Worm (Caenorhabditis elegans) whole organism, L1 larva: ENCODE data around the gene cmd-1.

ENCODE experiments used
- C04F5.9 ChIP-seq: sonication (generic microtip); optimal IDR thresholded peaks from 2 replicates; lab custom pipeline; 2016; ENCODE audit warnings: missing genetic modification characterization, missing compliant biosample characterization
- C34B4.2 ChIP-seq: sonication (generic microtip); optimal IDR thresholded peaks from 2 replicates; lab custom pipeline; 2017; ENCODE audit warnings: mild to moderate bottlenecking, missing genetic modification characterization, missing compliant biosample characterization
- Y116A8C.19 ChIP-seq: sonication (generic microtip); optimal IDR thresholded peaks from 2 replicates; lab custom pipeline; 2016; ENCODE audit warnings: missing compliant biosample characterization, missing genetic modification characterization, borderline replicate concordance
- blmp-1 ChIP-seq: fragments of 150-350 bp; optimal IDR thresholded peaks from 2 replicates; lab custom pipeline; 2014; ENCODE audit warnings: missing biosample characterization, missing genetic modification characterization
- ceh-82 ChIP-seq, 3 experiments: fragments of 150-350 bp in 1 of 3; sonication (generic microtip) in 2 of 3; optimal IDR thresholded peaks; 2 replicates each; lab custom pipeline; 2014 to 2017; ENCODE audit warnings: missing biosample characterization in 3 of 3, missing genetic modification characterization in 3 of 3
- ceh-88 ChIP-seq: fragments of 200-800 bp; sonication (Bioruptor generic); IDR thresholded peaks from 2 replicates; pipeline ENCODE4 v1.3.6; 2022; ENCODE audit warnings: missing genetic modification characterization, missing compliant biosample characterization
- dpl-1 ChIP-seq, 3 experiments: fragments of 150-350 bp in 2 of 3; sonication (generic microtip) in 1 of 3; optimal IDR thresholded peaks; 2 replicates each; lab custom pipeline; 2014 to 2017; ENCODE audit warnings: missing biosample characterization in 3 of 3, missing genetic modification characterization in 3 of 3, missing genetic modification reagents in 3 of 3
- efl-1 ChIP-seq, 4 experiments: fragments of 150-350 bp; optimal IDR thresholded peaks in 3 of 4; peaks in 1 of 4; 1 replicate in 1 of 4; 2 replicates in 3 of 4; lab custom pipeline; 2014; ENCODE audit warnings: missing biosample characterization in 2 of 4, missing genetic modification characterization in 2 of 4, missing genetic modification reagents in 2 of 4
- egl-13 ChIP-seq: sonication (generic microtip); optimal IDR thresholded peaks from 2 replicates; lab custom pipeline; 2016; ENCODE audit warnings: missing genotype, missing genetic modification reagents, missing genetic modification characterization, missing compliant biosample characterization
- egl-27 ChIP-seq, 2 experiments: fragments of 150-350 bp in 1 of 2; sonication (generic microtip); optimal IDR thresholded peaks; 3 replicates each; lab custom pipeline; 2017 to 2018; ENCODE audit warnings: missing biosample characterization in 2 of 2, missing genetic modification characterization in 2 of 2, missing genetic modification reagents in 2 of 2
- elt-2 ChIP-seq: sonication (generic microtip); optimal IDR thresholded peaks from 2 replicates; lab custom pipeline; 2016; ENCODE audit warnings: missing genetic modification characterization, mild to moderate bottlenecking, inconsistent platforms, missing compliant biosample characterization, missing genetic modification reagents
- elt-3 ChIP-seq, 6 experiments: fragments of 150-350 bp in 1 of 6; sonication (generic microtip); optimal IDR thresholded peaks; 2 replicates each; lab custom pipeline; 2017 to 2018; ENCODE audit warnings: missing biosample characterization in 6 of 6, missing genetic modification characterization in 6 of 6, inconsistent platforms in 1 of 6
- ets-5 ChIP-seq: fragments of 200-800 bp; sonication (Bioruptor generic); IDR thresholded peaks from 2 replicates; pipeline ENCODE4 v1.3.6; 2022; ENCODE audit warnings: missing genetic modification characterization, missing compliant biosample characterization
- grh-1 ChIP-seq: fragments of 200-800 bp; sonication (Bioruptor generic); IDR thresholded peaks from 2 replicates; pipeline ENCODE4 v1.3.6; 2022; ENCODE audit warnings: missing genetic modification reagents, missing genetic modification characterization, missing compliant biosample characterization
- hlh-17 ChIP-seq: fragments of 200-800 bp; sonication (Bioruptor generic); optimal IDR thresholded peaks from 2 replicates; lab custom pipeline; 2018; ENCODE audit warnings: missing genetic modification characterization, mild to moderate bottlenecking, missing compliant biosample characterization, moderate library complexity, borderline replicate concordance
- hpl-2 ChIP-seq: fragments of 150-350 bp; optimal IDR thresholded peaks from 2 replicates; lab custom pipeline; 2014; ENCODE audit warnings: missing biosample characterization, missing genetic modification reagents, missing genetic modification characterization
- irx-1 ChIP-seq: sonication (generic microtip); optimal IDR thresholded peaks from 2 replicates; lab custom pipeline; 2016; ENCODE audit warnings: missing genetic modification characterization, missing compliant biosample characterization
- jun-1 ChIP-seq: fragments of 150-350 bp; optimal IDR thresholded peaks from 2 replicates; lab custom pipeline; 2014; ENCODE audit warnings: missing biosample characterization, missing genetic modification reagents, missing genetic modification characterization
- lin-14 ChIP-seq: fragments of 200-800 bp; sonication (Bioruptor generic); optimal IDR thresholded peaks from 2 replicates; lab custom pipeline; 2018; ENCODE audit warnings: mild to moderate bottlenecking, missing genetic modification characterization, moderate library complexity, missing compliant biosample characterization
- lin-35 ChIP-seq, 2 experiments: fragments of 150-350 bp; optimal IDR thresholded peaks; 2 replicates each; lab custom pipeline; 2014; ENCODE audit warnings: missing biosample characterization in 2 of 2, missing genetic modification characterization in 2 of 2, missing genetic modification reagents in 2 of 2
- lin-39 ChIP-seq: fragments of 150-350 bp; optimal IDR thresholded peaks from 2 replicates; lab custom pipeline; 2014; ENCODE audit warnings: missing biosample characterization, missing genetic modification reagents, missing genetic modification characterization
- lsy-2 ChIP-seq, 2 experiments: fragments of 150-350 bp; optimal IDR thresholded peaks; 2 replicates each; lab custom pipeline; 2014; ENCODE audit warnings: missing biosample characterization in 2 of 2, missing genetic modification characterization in 2 of 2
- nhr-11 ChIP-seq: fragments of 150-350 bp; optimal IDR thresholded peaks from 2 replicates; lab custom pipeline; 2014; ENCODE audit warnings: missing biosample characterization, missing genetic modification characterization
- nhr-20 ChIP-seq: sonication (generic microtip); optimal IDR thresholded peaks from 2 replicates; lab custom pipeline; 2016; ENCODE audit warnings: mild to moderate bottlenecking, missing genetic modification characterization, missing compliant biosample characterization
- nhr-237 ChIP-seq: fragments of 150-350 bp; optimal IDR thresholded peaks from 2 replicates; lab custom pipeline; 2014; ENCODE audit warnings: missing biosample characterization, missing genetic modification characterization
- nhr-28 ChIP-seq: fragments of 150-350 bp; optimal IDR thresholded peaks from 2 replicates; lab custom pipeline; 2014; ENCODE audit warnings: missing biosample characterization, missing genetic modification characterization
- nhr-84 ChIP-seq: sonication (generic microtip); optimal IDR thresholded peaks from 2 replicates; lab custom pipeline; 2017; ENCODE audit warnings: missing biosample characterization, missing genetic modification characterization
- pag-3 ChIP-seq: sonication (generic microtip); optimal IDR thresholded peaks from 2 replicates; lab custom pipeline; 2017; ENCODE audit warnings: missing genetic modification characterization, mild to moderate bottlenecking, missing compliant biosample characterization, antibody characterized with exemption, borderline replicate concordance; ENCODE audit not compliant: insufficient read depth
- pqm-1 ChIP-seq: sonication (generic microtip); optimal IDR thresholded peaks from 3 replicates; lab custom pipeline; 2017; ENCODE audit warnings: missing biosample characterization, missing genetic modification characterization
- skn-1 ChIP-seq: fragments of 150-350 bp; optimal IDR thresholded peaks from 2 replicates; lab custom pipeline; 2014; ENCODE audit warnings: missing biosample characterization, missing genetic modification characterization
- sox-4 ChIP-seq: sonication (generic microtip); optimal IDR thresholded peaks from 2 replicates; lab custom pipeline; 2016; ENCODE audit warnings: missing genetic modification characterization, missing compliant biosample characterization
- sup-37 ChIP-seq: fragments of 200-800 bp; sonication (Bioruptor generic); optimal IDR thresholded peaks from 2 replicates; lab custom pipeline; 2018; ENCODE audit warnings: mild to moderate bottlenecking, missing genetic modification characterization, missing compliant biosample characterization
- swsn-7 ChIP-seq: sonication (generic microtip); optimal IDR thresholded peaks from 2 replicates; lab custom pipeline; 2016; ENCODE audit warnings: missing genetic modification characterization, missing compliant biosample characterization
- tlp-1 ChIP-seq: fragments of 150-350 bp; optimal IDR thresholded peaks from 2 replicates; lab custom pipeline; 2014; ENCODE audit warnings: missing biosample characterization, missing genetic modification characterization
- unc-130 ChIP-seq: fragments of 150-350 bp; optimal IDR thresholded peaks from 2 replicates; lab custom pipeline; 2017; ENCODE audit warnings: missing biosample characterization, missing genetic modification characterization, inconsistent platforms
- unc-98 ChIP-seq: fragments of 200-800 bp; sonication (Bioruptor generic); IDR thresholded peaks from 2 replicates; pipeline ENCODE4 v1.3.6; 2022; ENCODE audit warnings: missing genetic modification characterization, missing compliant biosample characterization

The cmd-1 gene

ce11 chrV:1160716-1161115 is 4.6 kb downstream of the cmd-1 start:
- TF ChIP-seq C04F5.9 (tag; lab: Kevin White, UChicago): no peak
- no peak for TF ChIP-seq unc-98
- TF ChIP-seq elt-2: no peak
- TF ChIP-seq nhr-11 (tag; lab: Kevin White, UChicago): no peak
- no peak for TF ChIP-seq ets-5 (GFP tag; lab: Robert Waterston, UW)
- no peak for TF ChIP-seq skn-1 (tag; lab: Kevin White, UChicago)
- TF ChIP-seq pag-3 (tag; lab: Kevin White, UChicago): no peak
- no peak for TF ChIP-seq hlh-17 (GFP tag; lab: Kevin White, UChicago)
- no peak for TF ChIP-seq lsy-2 (tag; optimal IDR thresholded peaks at IDR 0.05; lab: Kevin White, UChicago)
- no peak for TF ChIP-seq jun-1
- no peak for TF ChIP-seq Y116A8C.19 (tag; lab: Kevin White, UChicago)

- no peak for TF ChIP-seq ceh-82 (tag; optimal IDR thresholded peaks at IDR 0.05; lab: Kevin White, UChicago)
- TF ChIP-seq blmp-1: peak; percentile 33
Measured at ce11 chrV:1164196-1164691, 8.2 kb downstream of the cmd-1 start, which contains the start of gene T21H3.5. Gene T21H3.5, minus strand, starts transcription at chrV:1164293.

DNA sequence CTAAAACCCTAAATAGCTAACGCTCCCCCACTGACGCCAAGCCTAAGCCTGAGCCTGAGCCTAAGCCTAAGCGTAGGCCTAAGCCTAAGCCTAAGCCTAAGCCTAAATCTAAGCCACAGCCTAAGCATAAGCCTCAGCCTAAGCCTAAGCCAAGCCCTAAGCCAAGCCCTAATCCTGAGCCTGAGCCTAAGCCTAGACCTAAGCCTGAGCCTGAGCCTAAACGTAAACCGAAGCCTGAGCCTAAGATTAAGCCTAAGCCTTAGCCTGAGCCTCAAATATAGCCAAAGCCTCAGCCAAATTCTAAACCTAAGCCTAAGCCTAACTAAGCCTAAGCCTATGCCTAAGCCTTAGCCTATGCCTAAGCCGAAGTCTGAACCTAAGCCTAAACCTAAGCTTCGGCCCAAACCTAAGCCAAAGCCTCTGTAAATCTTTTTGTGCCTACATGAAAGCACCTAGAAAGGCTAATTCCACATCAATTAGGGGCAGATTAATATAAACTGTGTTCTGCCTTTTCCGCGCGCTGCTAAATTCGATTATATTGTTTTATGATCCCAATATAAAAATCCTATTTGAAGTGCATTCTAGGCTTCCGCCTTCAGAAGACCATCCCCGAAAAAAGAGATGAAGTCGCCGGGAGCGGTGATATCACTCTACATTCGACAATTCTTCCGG is 9.2 kb downstream of the cmd-1 start, which contains the start of gene ptr-16:
TSS of gene ptr-16 (plus strand) at position 622 of the 672 bp plus-strand sequence.
- TF ChIP-seq C34B4.2 (no peak), nhr-237 (tag; lab: Kevin White, UChicago) (no peak), swsn-7 (tag; lab: Kevin White, UChicago) (no peak), irx-1 (tag; lab: Kevin White, UChicago) (no peak), pqm-1 (tag; lab: Kevin White, UChicago) (no peak), elt-2 (no peak), dpl-1 (GFP tag; optimal IDR thresholded peaks at IDR 0.05; lab: Kevin White, UChicago) (no peak), sup-37 (GFP tag; lab: Kevin White, UChicago) (no peak)

DNA sequence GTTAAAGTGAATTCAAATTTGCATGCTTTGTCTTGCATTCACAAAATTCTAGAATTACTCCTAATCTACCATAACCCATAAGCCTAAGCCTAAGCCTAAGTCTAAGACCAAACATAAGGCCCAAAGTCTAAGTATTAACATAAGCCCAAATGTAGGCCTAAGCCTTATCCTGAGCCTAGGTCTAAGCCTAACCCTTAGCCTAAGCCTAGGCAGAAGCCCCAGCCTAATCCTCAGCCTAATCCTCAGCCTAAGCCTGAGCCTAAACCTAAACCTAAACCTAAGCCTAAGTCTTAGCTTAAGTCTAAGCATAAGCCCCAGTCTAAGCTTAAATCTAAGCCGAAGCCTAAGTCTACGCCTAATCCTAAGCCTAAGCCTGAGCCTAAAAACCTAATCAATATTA is 14.5 kb downstream of the cmd-1 start:
- TF ChIP-seq lin-14: no peak
- no peak for TF ChIP-seq egl-13 (tag; lab: Kevin White, UChicago)
- TF ChIP-seq nhr-20 (tag; lab: Kevin White, UChicago): no peak
- no peak for TF ChIP-seq tlp-1 (tag; lab: Kevin White, UChicago)
- no peak for TF ChIP-seq lin-39 (tag; lab: Kevin White, UChicago)
- no peak for TF ChIP-seq ceh-88
- TF ChIP-seq jun-1: no peak
- no peak for TF ChIP-seq nhr-28
- no peak for TF ChIP-seq elt-3 (tag; optimal IDR thresholded peaks at IDR 0.05; lab: Kevin White, UChicago)
- no peak for TF ChIP-seq nhr-84 (tag; lab: Kevin White, UChicago)
- no peak for TF ChIP-seq unc-130 (tag; lab: Kevin White, UChicago)
- no peak for TF ChIP-seq sox-4 (tag; lab: Kevin White, UChicago)
- TF ChIP-seq ets-5 (GFP tag; lab: Robert Waterston, UW): no peak
- no peak for TF ChIP-seq egl-27 (tag; optimal IDR thresholded peaks at IDR 0.05; lab: Kevin White, UChicago)
- no peak for TF ChIP-seq grh-1 (GFP tag; lab: Robert Waterston, UW)

DNA sequence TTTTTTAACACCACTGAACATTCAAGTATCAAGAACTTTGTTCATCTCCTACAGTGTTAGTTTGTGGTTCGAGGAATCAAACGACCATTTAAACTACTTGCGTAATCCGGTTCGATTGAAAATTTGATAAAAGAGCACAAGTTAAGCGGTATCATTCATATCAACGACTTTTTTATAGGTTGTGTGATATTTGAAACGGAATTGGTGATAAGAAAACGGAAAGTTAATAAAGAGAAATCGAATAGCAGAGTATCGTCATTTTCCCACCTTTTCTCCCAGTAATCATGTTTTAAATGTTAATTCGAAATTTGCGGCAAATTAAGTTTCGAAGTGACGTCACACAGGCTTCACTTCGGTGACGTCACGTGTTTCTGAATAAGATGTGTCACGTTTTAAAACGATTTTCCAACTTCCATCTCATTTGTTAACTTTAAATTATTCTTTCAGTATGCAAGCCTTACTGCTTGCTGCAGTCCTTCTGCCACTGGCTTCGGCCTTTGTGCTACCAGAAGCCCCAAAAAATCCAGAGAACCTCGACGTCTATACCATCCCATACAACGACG is 20.3 kb downstream of the cmd-1 start, which contains the start of gene T21H3.1:
TSS of gene T21H3.1 (plus strand) at position 448 of the 563 bp plus-strand sequence.
- TF ChIP-seq elt-2: peak; percentile 74
- TF ChIP-seq C34B4.2: no peak
- peak; percentile 31 for TF ChIP-seq pqm-1 (tag; lab: Kevin White, UChicago)
- no peak for TF ChIP-seq efl-1 (optimal IDR thresholded peaks at IDR 0.05; lab: Kevin White, UChicago)
- TF ChIP-seq efl-1 (GFP tag; optimal IDR thresholded peaks at IDR 0.05 in 1 of 2; lab: Kevin White, UChicago): peak in 1 of 2 experiments; percentile 26
- TF ChIP-seq lin-35 (GFP tag; optimal IDR thresholded peaks at IDR 0.05; lab: Kevin White, UChicago): peak in 1 of 2 experiments; percentile 17
- TF ChIP-seq tlp-1 (tag; lab: Kevin White, UChicago): peak; percentile 31
- no peak for TF ChIP-seq hpl-2 (GFP tag; lab: Kevin White, UChicago)
